Worm (Caenorhabditis elegans) whole organism, L2 larva: ENCODE data around the gene T05C7.8.

Experiments used
- R02D3.7 ChIP-seq: fragments of 150-350 bp; optimal IDR thresholded peaks from 2 replicates; lab custom pipeline; 2014; ENCODE audit warnings: missing biosample characterization, missing genetic modification characterization
- ZK546.5 ChIP-seq: sonication (generic microtip); optimal IDR thresholded peaks from 2 replicates; lab custom pipeline; 2017; ENCODE audit warnings: missing biosample characterization, missing genetic modification characterization
- ceh-82 ChIP-seq: fragments of 150-350 bp; optimal IDR thresholded peaks from 2 replicates; lab custom pipeline; 2014; ENCODE audit warnings: missing biosample characterization, missing genetic modification characterization
- egl-27 ChIP-seq: sonication (generic microtip); optimal IDR thresholded peaks from 3 replicates; lab custom pipeline; 2017; ENCODE audit warnings: missing biosample characterization, missing genetic modification reagents, missing genetic modification characterization
- elt-3 ChIP-seq: sonication (generic microtip); optimal IDR thresholded peaks from 2 replicates; lab custom pipeline; 2017; ENCODE audit warnings: missing biosample characterization, missing genetic modification characterization
- nhr-12 ChIP-seq: fragments of 150-350 bp; optimal IDR thresholded peaks from 2 replicates; lab custom pipeline; 2014; ENCODE audit warnings: missing biosample characterization, missing genetic modification characterization

- TF ChIP-seq nhr-12 (tag; lab: Kevin White, UChicago) (no peak), ceh-82 (tag; lab: Kevin White, UChicago) (no peak), R02D3.7 (tag; lab: Kevin White, UChicago) (no peak), elt-3 (tag; lab: Kevin White, UChicago) (no peak), ZK546.5 (tag; lab: Kevin White, UChicago) (no peak), egl-27 (tag; lab: Kevin White, UChicago) (no peak)
Observed at ce11 chrIV:78206-78605, 2.0 kb downstream of the T05C7.8 start.
